Fruit fly (Drosophila melanogaster) whole organism, embryonic: ENCODE results near the gene CG43322.

Experiments used
- B-H2 ChIP-seq: fragments of 200-800 bp; sonication (Bioruptor generic); optimal IDR thresholded peaks from 2 replicates; lab custom pipeline; 2018; ENCODE audit warnings: missing biosample characterization, mild to moderate bottlenecking, missing genetic modification characterization
- CG10209 ChIP-seq: fragments of 200-800 bp; sonication (Bioruptor generic); optimal IDR thresholded peaks from 3 replicates; lab custom pipeline; 2017; ENCODE audit warnings: missing biosample characterization, mild to moderate bottlenecking, missing genetic modification characterization, missing genetic modification reagents
- CG10565 ChIP-seq: fragments of 200-800 bp; sonication (Bioruptor generic); optimal IDR thresholded peaks from 3 replicates; lab custom pipeline; 2016; ENCODE audit warnings: missing biosample characterization, mild to moderate bottlenecking, missing genetic modification characterization
- CG10959 ChIP-seq: fragments of 200-800 bp; sonication (Bioruptor generic); IDR thresholded peaks from 2 replicates; pipeline ENCODE4 v1.3.6; 2022; ENCODE audit warnings: missing biosample characterization, missing genetic modification characterization
- CG11247 ChIP-seq: fragments of 200-800 bp; sonication (Bioruptor generic); IDR thresholded peaks from 2 replicates; pipeline ENCODE4 v1.3.6; 2022; ENCODE audit warnings: missing biosample characterization, missing genetic modification characterization
- CG15479 ChIP-seq: fragments of 200-800 bp; sonication (Bioruptor generic); optimal IDR thresholded peaks from 3 replicates; lab custom pipeline; 2019; ENCODE audit warnings: missing biosample characterization, mild to moderate bottlenecking, missing genetic modification characterization, moderate library complexity
- CG17328 ChIP-seq: fragments of 200-800 bp; sonication (Bioruptor generic); IDR thresholded peaks from 2 replicates; pipeline ENCODE4 v1.3.6; 2022; ENCODE audit warnings: missing biosample characterization, missing genetic modification characterization
- CG18476 ChIP-seq: fragments of 200-800 bp; sonication (Bioruptor generic); optimal IDR thresholded peaks from 2 replicates; lab custom pipeline; 2016; ENCODE audit warnings: missing biosample characterization, mild to moderate bottlenecking, missing genetic modification characterization
- CG18599 ChIP-seq: fragments of 200-800 bp; sonication (Bioruptor generic); optimal IDR thresholded peaks from 3 replicates; lab custom pipeline; 2017; ENCODE audit warnings: missing biosample characterization, missing genetic modification characterization, mild to moderate bottlenecking, moderate library complexity, missing genetic modification reagents
- CG2678 ChIP-seq: fragments of 200-800 bp; sonication (Bioruptor generic); optimal IDR thresholded peaks from 3 replicates; lab custom pipeline; 2019; ENCODE audit warnings: missing biosample characterization, mild to moderate bottlenecking, missing genetic modification characterization, moderate library complexity
- CG2875 ChIP-seq: fragments of 200-800 bp; sonication (Bioruptor generic); optimal IDR thresholded peaks from 2 replicates; lab custom pipeline; 2017; ENCODE audit warnings: missing biosample characterization, mild to moderate bottlenecking, missing genetic modification characterization, missing genetic modification reagents
- CG3065 ChIP-seq: fragments of 200-800 bp; sonication (Bioruptor generic); optimal IDR thresholded peaks from 2 replicates; lab custom pipeline; 2016; ENCODE audit warnings: missing biosample characterization, missing genetic modification characterization
- CG33213 ChIP-seq: fragments of 200-800 bp; sonication (Bioruptor generic); optimal IDR thresholded peaks from 3 replicates; lab custom pipeline; 2016; ENCODE audit warnings: missing biosample characterization, missing genetic modification characterization
- CG4730 ChIP-seq: fragments of 200-800 bp; sonication (Bioruptor generic); IDR thresholded peaks from 2 replicates; pipeline ENCODE4 v1.3.6; 2022; ENCODE audit warnings: missing biosample characterization, missing genetic modification characterization
- CG5953 ChIP-seq: fragments of 200-800 bp; sonication (Bioruptor generic); IDR thresholded peaks from 2 replicates; pipeline ENCODE4 v1.3.6; 2022; ENCODE audit warnings: missing biosample characterization, missing genetic modification characterization
- CG6175 ChIP-seq: fragments of 200-800 bp; sonication (Bioruptor generic); IDR thresholded peaks from 3 replicates; pipeline ENCODE4 v1.3.6; 2022; ENCODE audit warnings: missing biosample characterization, missing genetic modification characterization
- CG9797 ChIP-seq: fragments of 200-800 bp; sonication (Bioruptor generic); optimal IDR thresholded peaks from 3 replicates; lab custom pipeline; 2018; ENCODE audit warnings: missing biosample characterization, mild to moderate bottlenecking, missing genetic modification characterization
- CrebB ChIP-seq: fragments of 200-800 bp; sonication (Bioruptor generic); optimal IDR thresholded peaks from 3 replicates; lab custom pipeline; 2018; ENCODE audit warnings: missing biosample characterization, mild to moderate bottlenecking, missing genetic modification characterization
- Dad ChIP-seq: fragments of 200-800 bp; sonication (Bioruptor generic); optimal IDR thresholded peaks from 3 replicates; lab custom pipeline; 2016; ENCODE audit warnings: missing biosample characterization, missing genetic modification characterization
- Dbx ChIP-seq: fragments of 200-800 bp; sonication (Bioruptor generic); IDR thresholded peaks from 3 replicates; pipeline ENCODE4 v1.3.6; 2022; ENCODE audit warnings: missing biosample characterization, missing genetic modification characterization
- Dip3 ChIP-seq: fragments of 200-800 bp; sonication (Bioruptor generic); optimal IDR thresholded peaks from 3 replicates; lab custom pipeline; 2016; ENCODE audit warnings: missing biosample characterization, missing genetic modification characterization
- Fer3 ChIP-seq: fragments of 200-800 bp; sonication (Bioruptor generic); optimal IDR thresholded peaks from 2 replicates; lab custom pipeline; 2018; ENCODE audit warnings: missing biosample characterization, mild to moderate bottlenecking, missing genetic modification characterization, moderate library complexity
- H15 ChIP-seq: fragments of 200-800 bp; sonication (Bioruptor generic); IDR thresholded peaks from 3 replicates; pipeline ENCODE4 v1.3.6; 2022; ENCODE audit warnings: missing biosample characterization, missing genetic modification characterization
- HHEX ChIP-seq: fragments of 200-800 bp; sonication (Bioruptor generic); optimal IDR thresholded peaks from 3 replicates; lab custom pipeline; 2017; ENCODE audit warnings: missing biosample characterization, mild to moderate bottlenecking, missing genetic modification characterization, missing genetic modification reagents
- HmgD ChIP-seq: fragments of 200-800 bp; sonication (Bioruptor generic); optimal IDR thresholded peaks from 3 replicates; lab custom pipeline; 2016; ENCODE audit warnings: missing biosample characterization, missing genetic modification characterization
- HmgZ ChIP-seq: fragments of 200-800 bp; sonication (Bioruptor generic); optimal IDR thresholded peaks from 2 replicates; lab custom pipeline; 2018; ENCODE audit warnings: missing biosample characterization, mild to moderate bottlenecking, missing genetic modification characterization
- Hr39 ChIP-seq: fragments of >200 bp; optimal IDR thresholded peaks from 2 replicates; lab custom pipeline; 2017
- Lpt ChIP-seq: fragments of >200 bp; optimal IDR thresholded peaks from 2 replicates; lab custom pipeline; 2018; ENCODE audit warnings: missing biosample characterization, missing genetic modification characterization
- Meics ChIP-seq: fragments of 200-800 bp; sonication (Bioruptor generic); optimal IDR thresholded peaks from 2 replicates; lab custom pipeline; 2017; ENCODE audit warnings: missing biosample characterization, mild to moderate bottlenecking, missing genetic modification characterization
- Six4 ChIP-seq: fragments of 200-800 bp; sonication (Bioruptor generic); optimal IDR thresholded peaks from 2 replicates; lab custom pipeline; 2016; ENCODE audit warnings: missing biosample characterization, missing genetic modification characterization
- Spps ChIP-seq: fragments of 200-800 bp; sonication (Bioruptor generic); optimal IDR thresholded peaks from 2 replicates; lab custom pipeline; 2018; ENCODE audit warnings: missing biosample characterization, mild to moderate bottlenecking, missing genetic modification characterization
- Trl ChIP-seq, 3 experiments: fragments of >200 bp in 2 of 3; fragments of 200-800 bp in 1 of 3; sonication (Bioruptor generic) in 1 of 3; optimal IDR thresholded peaks; 2 replicates in 1 of 3; 3 replicates in 2 of 3; lab custom pipeline; 2016 to 2017; ENCODE audit warnings: missing biosample characterization in 1 of 3, missing genetic modification characterization in 1 of 3
- chinmo ChIP-seq: fragments of 200-800 bp; sonication (Bioruptor generic); IDR thresholded peaks from 4 replicates; pipeline ENCODE4 v1.3.6; 2022; ENCODE audit warnings: missing biosample characterization, missing genetic modification characterization; ENCODE audit not compliant: partially characterized antibody
- ci ChIP-seq: fragments of 200-800 bp; sonication (Bioruptor generic); IDR thresholded peaks from 3 replicates; pipeline ENCODE4 v1.3.6; 2022; ENCODE audit warnings: missing biosample characterization, missing genetic modification characterization
- dati ChIP-seq: fragments of 200-800 bp; sonication (Bioruptor generic); IDR thresholded peaks from 2 replicates; pipeline ENCODE4 v1.3.6; 2022; ENCODE audit warnings: missing biosample characterization, missing genetic modification characterization
- gcm2 ChIP-seq: fragments of 200-800 bp; sonication (Bioruptor generic); optimal IDR thresholded peaks from 2 replicates; lab custom pipeline; 2016; ENCODE audit warnings: missing biosample characterization, missing genetic modification characterization
- kah ChIP-seq: fragments of 200-800 bp; sonication (Bioruptor generic); optimal IDR thresholded peaks from 2 replicates; lab custom pipeline; 2018; ENCODE audit warnings: missing biosample characterization, mild to moderate bottlenecking, missing genetic modification characterization
- lola ChIP-seq, 3 experiments: fragments of >200 bp in 2 of 3; fragments of 200-800 bp in 1 of 3; sonication (Bioruptor generic) in 1 of 3; optimal IDR thresholded peaks; 2 replicates each; lab custom pipeline; 2017 to 2019; ENCODE audit warnings: missing biosample characterization in 3 of 3, missing genetic modification characterization in 3 of 3, mild to moderate bottlenecking in 1 of 3, moderate library complexity in 1 of 3
- phol ChIP-seq: fragments of 200-800 bp; sonication (Bioruptor generic); optimal IDR thresholded peaks from 3 replicates; lab custom pipeline; 2018; ENCODE audit warnings: missing biosample characterization, mild to moderate bottlenecking, missing genetic modification characterization, moderate library complexity
- pum ChIP-seq: fragments of 200-800 bp; sonication (Bioruptor generic); optimal IDR thresholded peaks from 2 replicates; lab custom pipeline; 2016; ENCODE audit warnings: missing biosample characterization, missing genetic modification characterization
- pzg ChIP-seq: fragments of 200-800 bp; sonication (Bioruptor generic); optimal IDR thresholded peaks from 3 replicates; lab custom pipeline; 2018; ENCODE audit warnings: missing biosample characterization, mild to moderate bottlenecking, missing genetic modification characterization, moderate library complexity
- sens ChIP-seq: fragments of 200-800 bp; sonication (Bioruptor generic); peaks from one replicate; lab custom pipeline; 2016; ENCODE audit warnings: missing biosample characterization, missing genetic modification characterization
- sim ChIP-seq: fragments of 200-800 bp; sonication (Bioruptor generic); IDR thresholded peaks from 2 replicates; pipeline ENCODE4 v1.3.6; 2022; ENCODE audit warnings: missing biosample characterization, missing genetic modification characterization
- sqz ChIP-seq: fragments of 200-800 bp; sonication (Bioruptor generic); optimal IDR thresholded peaks from 3 replicates; lab custom pipeline; 2018; ENCODE audit warnings: missing biosample characterization, mild to moderate bottlenecking, missing genetic modification characterization
- sug ChIP-seq: fragments of 200-800 bp; optimal IDR thresholded peaks from 2 replicates; lab custom pipeline; 2019; ENCODE audit warnings: missing biosample characterization, mild to moderate bottlenecking, missing genetic modification characterization, moderate library complexity
- unpg ChIP-seq: fragments of 200-800 bp; sonication (Bioruptor generic); optimal IDR thresholded peaks from 3 replicates; lab custom pipeline; 2018; ENCODE audit warnings: missing biosample characterization, mild to moderate bottlenecking, missing genetic modification characterization, moderate library complexity
- vnd ChIP-seq: fragments of 200-800 bp; sonication (Bioruptor generic); IDR thresholded peaks from 3 replicates; pipeline ENCODE4 v1.3.6; 2022; ENCODE audit warnings: missing biosample characterization, missing genetic modification characterization; ENCODE audit not compliant: partially characterized antibody
- wor ChIP-seq: fragments of 200-800 bp; sonication (Bioruptor generic); IDR thresholded peaks from 2 replicates; pipeline ENCODE4 v1.3.6; 2022; ENCODE audit warnings: missing biosample characterization, missing genetic modification characterization
- zen ChIP-seq: fragments of 200-800 bp; sonication (Bioruptor generic); optimal IDR thresholded peaks from 3 replicates; lab custom pipeline; 2018; ENCODE audit warnings: missing biosample characterization, mild to moderate bottlenecking, missing genetic modification characterization, moderate library complexity
- zf30C ChIP-seq: fragments of 200-800 bp; sonication (Bioruptor generic); optimal IDR thresholded peaks from 3 replicates; lab custom pipeline; 2018; ENCODE audit warnings: missing biosample characterization, mild to moderate bottlenecking, missing genetic modification characterization
- zfh2 ChIP-seq: fragments of 200-800 bp; sonication (Bioruptor generic); optimal IDR thresholded peaks from 2 replicates; lab custom pipeline; 2016; ENCODE audit warnings: missing biosample characterization, missing genetic modification characterization

CG43322 gene

dm6 chr2L:7032517-7032951 lies 19.3 kb downstream of the CG43322 start, which contains the start of the genes Rab30 and Caper (continued):
- TF ChIP-seq Fer3 (tag; lab: Kevin White, UChicago): peak; percentile 33
- TF ChIP-seq CG10959 (GFP tag; lab: Robert Waterston, UW): no peak
- TF ChIP-seq chinmo: peak; percentile 98
- TF ChIP-seq CG5953 (GFP tag; lab: Robert Waterston, UW): no peak
- TF ChIP-seq Meics (GFP tag; lab: Kevin White, UChicago): no peak
- peak; percentile 77 for TF ChIP-seq zfh2 (GFP tag; lab: Kevin White, UChicago)
- no peak for TF ChIP-seq CG18476 (GFP tag; lab: Kevin White, UChicago)
- no peak for TF ChIP-seq sim (GFP tag; lab: Robert Waterston, UW)
- TF ChIP-seq kah: no peak
- peak; percentile 79; the same call in 2 of the 3 replicates for TF ChIP-seq ci (GFP tag; lab: Robert Waterston, UW)
- no peak for TF ChIP-seq Trl (optimal IDR thresholded peaks at IDR 0.05; lab: Kevin White, UChicago)
- peak; percentile 81 for TF ChIP-seq Trl (GFP tag; optimal IDR thresholded peaks at IDR 0.05; lab: Kevin White, UChicago)
- peak; percentile 13 for TF ChIP-seq CrebB (tag; lab: Kevin White, UChicago)
- peak; percentile 62 for TF ChIP-seq zen (tag; lab: Kevin White, UChicago)
- TF ChIP-seq pzg (GFP tag; lab: Kevin White, UChicago): peak; percentile 94
- TF ChIP-seq phol: peak; percentile 67
- TF ChIP-seq CG10209 (GFP tag; lab: Kevin White, UChicago): no peak
- no peak for TF ChIP-seq HHEX (GFP tag; lab: Kevin White, UChicago)
- peak; percentile 22 for TF ChIP-seq unpg (GFP tag; lab: Kevin White, UChicago)
- TF ChIP-seq sqz: no peak
- peak; percentile 54 for TF ChIP-seq pum (GFP tag; lab: Kevin White, UChicago)
- TF ChIP-seq HmgD (GFP tag; lab: Kevin White, UChicago): peak; percentile 86
- peak; percentile 91 for TF ChIP-seq sens (GFP tag; lab: Kevin White, UChicago)
- no peak for TF ChIP-seq Hr39
- TF ChIP-seq wor (GFP tag; lab: Robert Waterston, UW): no peak
- TF ChIP-seq zf30C: no peak
- peak; percentile 98 for TF ChIP-seq vnd (GFP tag; lab: Robert Waterston, UW)
- TF ChIP-seq Lpt: no peak
- no peak for TF ChIP-seq CG10565 (GFP tag; lab: Kevin White, UChicago)
- no peak for TF ChIP-seq Spps
- no peak for TF ChIP-seq dati
- peak; percentile 11; the same call in 1 of the 2 replicates for TF ChIP-seq CG17328 (GFP tag; lab: Robert Waterston, UW)
- peak; percentile 41 for TF ChIP-seq Dad
- peak; percentile 67 for TF ChIP-seq sug
- peak; percentile 74 for TF ChIP-seq CG33213 (GFP tag; lab: Kevin White, UChicago)
- TF ChIP-seq CG3065 (GFP tag; lab: Kevin White, UChicago): no peak
- peak in 1 of 3 experiments; percentile 4 for TF ChIP-seq lola (GFP tag; optimal IDR thresholded peaks at IDR 0.05; lab: Kevin White, UChicago)
- peak; percentile 90 for TF ChIP-seq HmgZ
- no peak for TF ChIP-seq CG2678 (tag; lab: Kevin White, UChicago)
- TF ChIP-seq Dbx (GFP tag; lab: Robert Waterston, UW): peak; percentile 84
- TF ChIP-seq Dip3 (GFP tag; lab: Kevin White, UChicago): peak; percentile 51
- no peak for TF ChIP-seq CG15479 (GFP tag; lab: Kevin White, UChicago)
- TF ChIP-seq CG11247 (GFP tag; lab: Robert Waterston, UW): peak; percentile 53
- TF ChIP-seq CG2875 (GFP tag; lab: Kevin White, UChicago): no peak
- TF ChIP-seq B-H2: peak; percentile 88
- TF ChIP-seq CG9797 (GFP tag; lab: Kevin White, UChicago): peak; percentile 58
- TF ChIP-seq Six4: peak; percentile 55
- no peak for TF ChIP-seq H15 (GFP tag; lab: Robert Waterston, UW)
- no peak for TF ChIP-seq CG4730 (GFP tag; lab: Robert Waterston, UW)
- no peak for TF ChIP-seq CG18599 (GFP tag; lab: Kevin White, UChicago)
- no peak for TF ChIP-seq gcm2 (GFP tag; lab: Kevin White, UChicago)
- no peak for TF ChIP-seq CG6175 (GFP tag; lab: Robert Waterston, UW)
